Worm (Caenorhabditis elegans) whole organism, late embryonic: ENCODE results near the gene D1054.18.

Source experiments
- elt-2 ChIP-seq: sonication (generic microtip); optimal IDR thresholded peaks from 2 replicates; lab custom pipeline; 2016; ENCODE audit warnings: missing genetic modification reagents, missing genetic modification characterization, missing compliant biosample characterization
- nfya-1 ChIP-seq: sonication (generic microtip); optimal IDR thresholded peaks from 2 replicates; lab custom pipeline; 2017; ENCODE audit warnings: missing genetic modification characterization, mild to moderate bottlenecking, missing compliant biosample characterization, antibody characterized with exemption, moderate library complexity
- npax-4 ChIP-seq: sonication (generic microtip); optimal IDR thresholded peaks from 2 replicates; lab custom pipeline; 2016; ENCODE audit warnings: missing genetic modification characterization, missing compliant biosample characterization
- odd-2 ChIP-seq: sonication (generic microtip); optimal IDR thresholded peaks from 2 replicates; lab custom pipeline; 2017; ENCODE audit warnings: antibody characterized with exemption, mild to moderate bottlenecking, missing genetic modification characterization, missing compliant biosample characterization
- pag-3 ChIP-seq: sonication (generic microtip); optimal IDR thresholded peaks from 2 replicates; lab custom pipeline; 2016; ENCODE audit warnings: missing compliant biosample characterization, missing genetic modification characterization, borderline replicate concordance
- pqm-1 ChIP-seq: sonication (generic microtip); optimal IDR thresholded peaks from 2 replicates; lab custom pipeline; 2016; ENCODE audit warnings: missing genetic modification characterization, missing compliant biosample characterization
- pros-1 ChIP-seq: fragments of 150-350 bp; optimal IDR thresholded peaks from 2 replicates; lab custom pipeline; 2014; ENCODE audit warnings: missing biosample characterization, missing genetic modification reagents, missing genetic modification characterization
- rnt-1 ChIP-seq: sonication (generic microtip); optimal IDR thresholded peaks from 2 replicates; lab custom pipeline; 2016; ENCODE audit warnings: missing genetic modification characterization, missing compliant biosample characterization
- tbx-7 ChIP-seq: sonication (generic microtip); optimal IDR thresholded peaks from 2 replicates; lab custom pipeline; 2016; ENCODE audit warnings: missing genotype, missing genetic modification characterization, missing compliant biosample characterization

ce11 chrV:10756698-10757097 is 44.3 kb downstream of the D1054.18 start, which contains the start of gene irld-6:
- TF ChIP-seq pag-3 (no peak), elt-2 (no peak), pros-1 (tag; lab: Kevin White, UChicago) (no peak), npax-4 (tag; lab: Kevin White, UChicago) (no peak), rnt-1 (no peak), odd-2 (tag; lab: Kevin White, UChicago) (no peak), tbx-7 (tag; lab: Kevin White, UChicago) (no peak), nfya-1 (tag; lab: Kevin White, UChicago) (no peak), pqm-1 (tag; lab: Kevin White, UChicago) (no peak)
